Worm (Caenorhabditis elegans): ENCODE data around the gene fipr-11.

ce11 chrV:9855920-9856852, 49.8 kb downstream of the fipr-11 start:
- no peak for TF ChIP-seq pha-4 (GFP tag; IDR thresholded peaks at IDR 0.05)
- no peak for TF ChIP-seq pha-4 (tag; optimal IDR thresholded peaks at IDR 0.05)
- TF ChIP-seq aly-2 (tag; optimal IDR thresholded peaks at IDR 0.05), result no peak
- TF ChIP-seq aha-1 (tag), result peak; percentile 97
- peak in 1 of 2 experiments; percentile 87 for TF ChIP-seq unc-62 (GFP tag; optimal IDR thresholded peaks at IDR 0.05 in 1 of 2)
- no peak for TF ChIP-seq unc-62 (tag; optimal IDR thresholded peaks at IDR 0.05)
